Fruit fly (Drosophila melanogaster): ENCODE data around the gene w.

Gene w

dm6 chrX:2789285-2790054 lies 6.8 kb downstream of the w start (continued):
- TF ChIP-seq CG11762 (GFP tag; optimal IDR thresholded peaks at IDR 0.05; ENCODE audit: insufficient read depth) (no peak), Eip78C (GFP tag) (no peak), eg (GFP tag; IDR thresholded peaks at IDR 0.05) (peak; percentile 45; the same call in 1 of the 3 replicates), CG10631 (GFP tag; optimal IDR thresholded peaks at IDR 0.05) (no peak), svp (GFP tag) (no peak), Ets96B (tag; optimal IDR thresholded peaks at IDR 0.05) (peak; percentile 6), cyc (GFP tag; optimal IDR thresholded peaks at IDR 0.05) (no peak), CG3032 (tag; optimal IDR thresholded peaks at IDR 0.05) (no peak), CG6792 (GFP tag; optimal IDR thresholded peaks at IDR 0.05) (no peak), ss (GFP tag; optimal IDR thresholded peaks at IDR 0.05) (peak; percentile 48 to 63), Ets21C (GFP tag; optimal IDR thresholded peaks at IDR 0.05) (no peak), esn (GFP tag; optimal IDR thresholded peaks at IDR 0.05) (no peak), Gug (GFP tag; IDR thresholded peaks at IDR 0.05) (0 out of 2 replicates have a peak, but pooled peaks have one; percentile 10), CG11902 (GFP tag; optimal IDR thresholded peaks at IDR 0.05) (no peak), CG7368 (GFP tag; optimal IDR thresholded peaks at IDR 0.05) (no peak), CG11294 (GFP tag; IDR thresholded peaks at IDR 0.05) (no peak), CG6808 (GFP tag; optimal IDR thresholded peaks at IDR 0.05) (peak; percentile 63), spab (GFP tag; optimal IDR thresholded peaks at IDR 0.05) (peak; percentile 5), CG6276 (GFP tag; optimal IDR thresholded peaks at IDR 0.05) (peak; percentile 45)

dm6 chrX:2788278-2789023 lies 7.8 kb downstream of the w start:
- TF ChIP-seq CG32006 (GFP tag; optimal IDR thresholded peaks at IDR 0.05): peak; percentile 49
- TF ChIP-seq CG6163 (GFP tag; IDR thresholded peaks at IDR 0.05): no peak
- TF ChIP-seq topi (GFP tag; optimal IDR thresholded peaks at IDR 0.05): peak; percentile 78
- no peak for TF ChIP-seq CG16779 (tag; optimal IDR thresholded peaks at IDR 0.05)
- peak in 1 of 2 experiments; percentile 50 for TF ChIP-seq salr (GFP tag; optimal IDR thresholded peaks at IDR 0.05)
- peak; percentile 19 for TF ChIP-seq CG8319 (GFP tag; optimal IDR thresholded peaks at IDR 0.05)
- TF ChIP-seq OdsH (GFP tag; optimal IDR thresholded peaks at IDR 0.05): peak; percentile 59
- TF ChIP-seq CG9139 (GFP tag; optimal IDR thresholded peaks at IDR 0.05): no peak
- peak; percentile 19; the same call in 1 of the 2 replicates for TF ChIP-seq CG15336 (GFP tag; IDR thresholded peaks at IDR 0.05)
- TF ChIP-seq dac (GFP tag; optimal IDR thresholded peaks at IDR 0.05): no peak
- peak; percentile 26 for TF ChIP-seq Ets96B (tag; optimal IDR thresholded peaks at IDR 0.05)
- TF ChIP-seq esn (GFP tag; optimal IDR thresholded peaks at IDR 0.05): peak; percentile 71
- TF ChIP-seq Lpt (GFP tag; optimal IDR thresholded peaks at IDR 0.05): no peak
- TF ChIP-seq CG8632 (GFP tag; optimal IDR thresholded peaks at IDR 0.05): peak; percentile 56
- TF ChIP-seq Sox15 (GFP tag; optimal IDR thresholded peaks at IDR 0.05): peak; percentile 23
- 0 out of 2 replicates have a peak, but pooled peaks have one; percentile 22 for TF ChIP-seq Gug (GFP tag; IDR thresholded peaks at IDR 0.05)
- peak; percentile 8 for TF ChIP-seq fd59A (GFP tag; optimal IDR thresholded peaks at IDR 0.05)
- TF ChIP-seq Eip93F (GFP tag; optimal IDR thresholded peaks at IDR 0.05): no peak
- TF ChIP-seq CG6854 (GFP tag; optimal IDR thresholded peaks at IDR 0.05): no peak
- TF ChIP-seq spab (GFP tag; optimal IDR thresholded peaks at IDR 0.05): peak; percentile 45
- TF ChIP-seq pdm3 (GFP tag; optimal IDR thresholded peaks at IDR 0.05): peak; percentile 70
- peak; percentile 52 for TF ChIP-seq CG3919 (GFP tag; optimal IDR thresholded peaks at IDR 0.05)
- TF ChIP-seq CG7368 (GFP tag; optimal IDR thresholded peaks at IDR 0.05): peak; percentile 10
- peak; percentile 63 for TF ChIP-seq Hr39 (GFP tag; optimal IDR thresholded peaks at IDR 0.05)
- no peak for TF ChIP-seq Blimp-1 (GFP tag; optimal IDR thresholded peaks at IDR 0.05)
- TF ChIP-seq CG1621 (tag; optimal IDR thresholded peaks at IDR 0.05): no peak
- no peak for TF ChIP-seq CG11294 (GFP tag; IDR thresholded peaks at IDR 0.05)
- TF ChIP-seq cyc (GFP tag; optimal IDR thresholded peaks at IDR 0.05): peak; percentile 62
- peak; percentile 58 for TF ChIP-seq Met (GFP tag; optimal IDR thresholded peaks at IDR 0.05)
- peak; percentile 46 for TF ChIP-seq CG31627 (GFP tag; optimal IDR thresholded peaks at IDR 0.05)
- TF ChIP-seq Eip78C (GFP tag): peak; percentile 94
- no peak for TF ChIP-seq dsx (GFP tag; optimal IDR thresholded peaks at IDR 0.05; ENCODE audit: poor library complexity, severe bottlenecking)
- TF ChIP-seq eg (GFP tag; IDR thresholded peaks at IDR 0.05): no peak
- TF ChIP-seq CG6792 (GFP tag; optimal IDR thresholded peaks at IDR 0.05): peak; percentile 58
- TF ChIP-seq CG3032 (tag; optimal IDR thresholded peaks at IDR 0.05): peak; percentile 30
- peak; percentile 50 for TF ChIP-seq net (GFP tag; optimal IDR thresholded peaks at IDR 0.05)
- TF ChIP-seq CG10669 (GFP tag; optimal IDR thresholded peaks at IDR 0.05): peak; percentile 57
- TF ChIP-seq svp (GFP tag): peak; percentile 90
- TF ChIP-seq CG6808 (GFP tag; optimal IDR thresholded peaks at IDR 0.05): peak; percentile 47

Measured in whole organism, prepupa.